Worm (Caenorhabditis elegans): ENCODE results near the gene srb-18.

The srb-18 gene

ce11 chrV:7543728-7544127 is 28.7 kb downstream of the srb-18 start:
- no peak for TF ChIP-seq dmd-4 (tag; optimal IDR thresholded peaks at IDR 0.05)
- TF ChIP-seq nhr-21 (tag; optimal IDR thresholded peaks at IDR 0.05): peak; percentile 69
- TF ChIP-seq sma-9 (GFP tag; optimal IDR thresholded peaks at IDR 0.05): peak; percentile 2
- TF ChIP-seq sma-9 (tag; optimal IDR thresholded peaks at IDR 0.05): no peak
- no peak for TF ChIP-seq ztf-1 (GFP tag; conservative IDR thresholded peaks at IDR 0.05)

- TF ChIP-seq nhr-12 (tag; optimal IDR thresholded peaks at IDR 0.05): no peak
- no peak for TF ChIP-seq nhr-23 (tag; optimal IDR thresholded peaks at IDR 0.05)
Measured at ce11 chrV:7545187-7545586, 30.1 kb downstream of the srb-18 start, which contains the start of the genes C54F6.19 and nhx-3. C54F6.19 (plus strand) TSS chrV:7545487. nhx-3 (minus strand) TSS chrV:7545523.

ce11 chrV:7547479-7547878 is 32.4 kb downstream of the srb-18 start, which contains the start of gene ftn-1:
ftn-1 (minus strand) TSS chrV:7547579.
- TF ChIP-seq ceh-82 (tag; optimal IDR thresholded peaks at IDR 0.05) (no peak), lin-39 (tag; optimal IDR thresholded peaks at IDR 0.05) (no peak), dmd-4 (tag; optimal IDR thresholded peaks at IDR 0.05) (no peak), nhr-77 (tag; optimal IDR thresholded peaks at IDR 0.05) (no peak), fos-1 (tag; optimal IDR thresholded peaks at IDR 0.05) (no peak), nhr-25 (tag; optimal IDR thresholded peaks at IDR 0.05) (no peak)

- TF ChIP-seq nhr-12 (tag; optimal IDR thresholded peaks at IDR 0.05): no peak
- TF ChIP-seq sma-9 (GFP tag; optimal IDR thresholded peaks at IDR 0.05): peak; percentile 52
- no peak for TF ChIP-seq sma-9 (tag; optimal IDR thresholded peaks at IDR 0.05)
Measured at ce11 chrV:7548017-7548416, 33.0 kb downstream of the srb-18 start.

ce11 chrV:7551821-7552220 is 36.8 kb downstream of the srb-18 start, which contains the start of gene F19F10.3:
F19F10.3 (plus strand) TSS chrV:7552121.
- no peak for TF ChIP-seq lin-39 (tag; optimal IDR thresholded peaks at IDR 0.05)
- TF ChIP-seq elt-3 (tag; optimal IDR thresholded peaks at IDR 0.05): no peak
- TF ChIP-seq elt-1 (tag; optimal IDR thresholded peaks at IDR 0.05): no peak
- TF ChIP-seq snpc-4 (tag; optimal IDR thresholded peaks at IDR 0.05): no peak
- TF ChIP-seq lin-13 (GFP tag; optimal IDR thresholded peaks at IDR 0.05): no peak
- TF ChIP-seq nhr-25 (tag; optimal IDR thresholded peaks at IDR 0.05): no peak
- TF ChIP-seq unc-39 (tag; optimal IDR thresholded peaks at IDR 0.05): no peak
- no peak for TF ChIP-seq nhr-237 (tag; optimal IDR thresholded peaks at IDR 0.05)
- TF ChIP-seq aly-2 (tag; optimal IDR thresholded peaks at IDR 0.05): no peak
- TF ChIP-seq ztf-11 (tag; optimal IDR thresholded peaks at IDR 0.05): no peak
- TF ChIP-seq C34F6.9 (tag; optimal IDR thresholded peaks at IDR 0.05): no peak
- TF ChIP-seq unc-55 (GFP tag; optimal IDR thresholded peaks at IDR 0.05): no peak
- TF ChIP-seq skn-1 (tag; optimal IDR thresholded peaks at IDR 0.05): no peak
- no peak for TF ChIP-seq mbf-1 (tag; optimal IDR thresholded peaks at IDR 0.05)
- TF ChIP-seq F13H6.1 (tag; optimal IDR thresholded peaks at IDR 0.05): no peak
- TF ChIP-seq zag-1 (tag; optimal IDR thresholded peaks at IDR 0.05): no peak
- TF ChIP-seq sem-4 (tag; optimal IDR thresholded peaks at IDR 0.05): no peak
- TF ChIP-seq egl-27 (tag; optimal IDR thresholded peaks at IDR 0.05): no peak
- TF ChIP-seq alr-1 (tag; optimal IDR thresholded peaks at IDR 0.05): no peak

- TF ChIP-seq ztf-4 (tag; optimal IDR thresholded peaks at IDR 0.05) (no peak), lsy-2 (tag; optimal IDR thresholded peaks at IDR 0.05) (no peak), ZK546.5 (tag; optimal IDR thresholded peaks at IDR 0.05) (no peak), nhr-25 (tag; optimal IDR thresholded peaks at IDR 0.05) (no peak), aly-2 (tag; optimal IDR thresholded peaks at IDR 0.05) (no peak), nhr-21 (tag; optimal IDR thresholded peaks at IDR 0.05) (no peak), elt-1 (tag; optimal IDR thresholded peaks at IDR 0.05) (no peak)
Measured at ce11 chrV:7553873-7554362, 38.9 kb downstream of the srb-18 start, which contains the start of gene ttr-10. ttr-10 (minus strand) TSS chrV:7553923.

ce11 chrV:7555875-7556274 is 40.8 kb downstream of the srb-18 start:
- no peak for TF ChIP-seq lin-11 (tag; optimal IDR thresholded peaks at IDR 0.05)
- no peak for TF ChIP-seq sma-3 (GFP tag; optimal IDR thresholded peaks at IDR 0.05)
- no peak for TF ChIP-seq crh-2 (tag; optimal IDR thresholded peaks at IDR 0.05)
- no peak for TF ChIP-seq lin-39 (tag; optimal IDR thresholded peaks at IDR 0.05)
- no peak for TF ChIP-seq ZK546.5 (tag; optimal IDR thresholded peaks at IDR 0.05)
- no peak for TF ChIP-seq nhr-77 (tag; optimal IDR thresholded peaks at IDR 0.05)
- TF ChIP-seq peb-1 (tag; optimal IDR thresholded peaks at IDR 0.05): no peak
- no peak for TF ChIP-seq ztf-1 (GFP tag; conservative IDR thresholded peaks at IDR 0.05)
- TF ChIP-seq nhr-10 (tag; optimal IDR thresholded peaks at IDR 0.05): no peak
- no peak for TF ChIP-seq nhr-21 (tag; optimal IDR thresholded peaks at IDR 0.05)
- no peak for TF ChIP-seq mdl-1 (tag; optimal IDR thresholded peaks at IDR 0.05)

Measured in whole organism, L2 larva.